Worm (Caenorhabditis elegans): Measurements from ENCODE around the gene hlh-15.

Gene hlh-15

DNA sequence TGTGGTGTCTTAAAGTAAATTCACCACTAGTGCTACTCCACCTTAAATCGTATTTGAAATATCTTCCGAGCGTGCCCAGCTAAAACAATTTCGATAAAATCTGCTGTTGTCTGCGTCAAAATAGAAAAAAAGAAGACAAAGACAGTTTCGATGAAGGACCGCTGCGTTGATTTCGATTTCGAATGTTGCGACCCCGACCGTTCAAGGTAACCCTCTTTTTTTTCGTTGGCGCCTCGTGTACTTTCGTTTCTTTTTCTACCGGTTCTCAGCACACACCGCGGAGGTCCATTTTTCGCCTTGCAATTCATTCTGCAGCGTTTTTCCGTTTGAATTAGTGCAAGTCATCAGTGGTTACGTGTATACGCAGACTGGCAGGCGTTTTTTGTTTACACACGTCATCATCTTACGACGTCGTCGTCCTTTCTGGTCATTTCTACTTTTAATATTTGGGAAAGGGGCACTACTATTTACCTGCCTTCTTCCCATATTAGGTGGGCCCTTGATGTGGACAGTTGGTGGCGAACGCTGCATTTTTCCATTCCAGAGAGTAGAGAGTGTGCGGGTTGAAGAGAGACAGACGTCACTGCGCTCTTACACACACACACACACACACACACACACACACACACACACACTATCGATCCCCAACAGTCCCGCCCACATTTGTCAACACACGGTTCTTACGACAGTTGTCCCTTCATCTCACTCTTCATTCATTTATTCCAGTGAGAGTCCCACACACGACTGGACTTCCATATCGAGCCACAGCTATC, 44.9 kb downstream of the hlh-15 start:
- peak; percentile 17; the same call in 1 of the 2 replicates for TF ChIP-seq T22C8.4 (GFP tag; IDR thresholded peaks at IDR 0.05)
- TF ChIP-seq ztf-29 (GFP tag; IDR thresholded peaks at IDR 0.05) = no peak
- TF ChIP-seq cog-1 (tag; optimal IDR thresholded peaks at IDR 0.05) = peak; percentile 8
- no peak for TF ChIP-seq tab-1 (GFP tag; IDR thresholded peaks at IDR 0.05)

DNA sequence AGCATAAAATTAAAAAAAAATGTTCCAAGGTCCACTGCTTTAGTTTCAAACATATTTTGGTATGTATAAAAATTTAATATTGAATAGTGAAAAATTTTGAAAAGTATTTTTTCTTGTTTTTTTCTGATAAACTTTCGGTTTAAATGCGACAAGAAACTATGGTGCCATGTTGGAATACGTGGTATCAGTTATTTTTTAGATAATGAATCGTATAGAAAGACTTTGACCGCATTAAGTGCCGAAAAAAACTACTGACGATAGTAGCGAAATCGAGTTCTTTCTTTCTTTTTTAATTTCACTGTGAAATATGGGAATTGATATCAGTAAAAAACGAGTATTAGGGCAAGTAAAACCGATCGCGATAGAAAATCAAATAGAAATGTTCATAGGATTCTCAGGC, 47.3 kb downstream of the hlh-15 start, which contains the start of gene T24D8.6:
T24D8.6 (minus strand) TSS at position 101 of the 400 bp plus-strand sequence.
- no peak for TF ChIP-seq ztf-23 (GFP tag; IDR thresholded peaks at IDR 0.05)
- TF ChIP-seq ref-1 (GFP tag; conservative IDR thresholded peaks at IDR 0.05) = no peak
- no peak for TF ChIP-seq T22C8.4 (GFP tag; IDR thresholded peaks at IDR 0.05)
- TF ChIP-seq flt-1 (GFP tag; IDR thresholded peaks at IDR 0.05) = no peak
- no peak for TF ChIP-seq tab-1 (GFP tag; IDR thresholded peaks at IDR 0.05)
- TF ChIP-seq klf-2 (GFP tag; conservative IDR thresholded peaks at IDR 0.05) = no peak
- no peak for TF ChIP-seq ztf-29 (GFP tag; IDR thresholded peaks at IDR 0.05)

DNA sequence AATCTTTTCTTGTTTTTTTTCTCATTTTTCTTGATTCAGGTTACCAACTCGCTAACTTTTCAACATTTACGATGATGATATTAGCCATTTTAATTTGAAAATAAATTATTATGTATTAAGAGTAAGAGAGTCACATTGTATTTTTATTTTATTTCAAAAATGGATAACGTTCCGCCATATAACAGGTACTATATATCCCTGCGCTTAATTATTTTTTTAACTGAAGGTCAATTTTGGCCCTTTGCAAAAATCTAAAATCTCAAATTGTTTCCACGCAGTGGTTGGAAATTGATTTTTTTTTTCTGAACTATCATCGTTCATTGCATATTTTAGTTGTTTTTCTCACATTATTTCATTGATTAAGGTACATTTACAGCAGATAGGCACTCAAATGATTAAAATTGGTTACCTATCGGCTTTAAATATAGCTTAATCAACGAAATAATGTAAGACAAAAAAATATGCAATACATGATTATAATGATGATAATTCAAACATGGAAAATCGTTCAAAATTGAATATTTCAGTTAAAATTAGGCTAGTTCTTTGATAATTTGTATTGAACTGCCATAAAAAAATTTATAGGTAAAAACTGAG, 48.4 kb downstream of the hlh-15 start:
- TF ChIP-seq ztf-23 (GFP tag; IDR thresholded peaks at IDR 0.05) (no peak), ztf-29 (GFP tag; IDR thresholded peaks at IDR 0.05) (no peak), med-1 (GFP tag; optimal IDR thresholded peaks at IDR 0.05; ENCODE audit: insufficient read depth) (no peak), tab-1 (GFP tag; IDR thresholded peaks at IDR 0.05) (no peak), cog-1 (tag; optimal IDR thresholded peaks at IDR 0.05) (no peak), T22C8.4 (GFP tag; IDR thresholded peaks at IDR 0.05) (no peak), klf-2 (GFP tag; conservative IDR thresholded peaks at IDR 0.05) (no peak), flt-1 (GFP tag; IDR thresholded peaks at IDR 0.05) (no peak), ref-1 (GFP tag; conservative IDR thresholded peaks at IDR 0.05) (no peak)
